Worm (Caenorhabditis elegans): ENCODE measurements around the gene T04F3.1.

Gene T04F3.1

ce11 chrV:11799252-11799822 is 59.5 kb downstream of the T04F3.1 start (continued):
- no peak for TF ChIP-seq fkh-8 (tag; optimal IDR thresholded peaks at IDR 0.05)
- TF ChIP-seq nhr-20 (tag; optimal IDR thresholded peaks at IDR 0.05) = peak; percentile 94
- no peak for TF ChIP-seq aly-2 (tag; optimal IDR thresholded peaks at IDR 0.05)
- TF ChIP-seq C04F5.9 (tag; optimal IDR thresholded peaks at IDR 0.05) = no peak
- TF ChIP-seq pax-3 (tag; optimal IDR thresholded peaks at IDR 0.05) = no peak
- TF ChIP-seq jun-1 (tag; optimal IDR thresholded peaks at IDR 0.05) = peak; percentile 24
- TF ChIP-seq ceh-82 (tag; optimal IDR thresholded peaks at IDR 0.05) = no peak
- TF ChIP-seq sox-4 (tag; optimal IDR thresholded peaks at IDR 0.05) = no peak
- no peak for TF ChIP-seq ztf-11 (tag; optimal IDR thresholded peaks at IDR 0.05)
- peak in 1 of 2 experiments; percentile 71 for TF ChIP-seq lin-35 (GFP tag; optimal IDR thresholded peaks at IDR 0.05)
- no peak for TF ChIP-seq skn-1 (tag; optimal IDR thresholded peaks at IDR 0.05)
- no peak for TF ChIP-seq ceh-88 (GFP tag; IDR thresholded peaks at IDR 0.05)
- no peak for TF ChIP-seq unc-86 (tag; optimal IDR thresholded peaks at IDR 0.05)
- no peak for TF ChIP-seq sptf-1 (tag; optimal IDR thresholded peaks at IDR 0.05)
- TF ChIP-seq grh-1 (GFP tag; IDR thresholded peaks at IDR 0.05) = peak; percentile 76
- TF ChIP-seq lin-13 (GFP tag; optimal IDR thresholded peaks at IDR 0.05) = peak; percentile 41
- TF ChIP-seq lin-39 (tag; optimal IDR thresholded peaks at IDR 0.05) = no peak
- peak; percentile 76 for TF ChIP-seq snu-23 (GFP tag; optimal IDR thresholded peaks at IDR 0.05)
- TF ChIP-seq ets-5 (GFP tag; IDR thresholded peaks at IDR 0.05) = no peak
- TF ChIP-seq nhr-12 (tag; optimal IDR thresholded peaks at IDR 0.05) = no peak
- TF ChIP-seq lin-14 (GFP tag; optimal IDR thresholded peaks at IDR 0.05) = peak; percentile 89
- TF ChIP-seq nhr-71 (tag; optimal IDR thresholded peaks at IDR 0.05) = peak; percentile 93
- TF ChIP-seq efl-3 (GFP tag; optimal IDR thresholded peaks at IDR 0.05) = no peak
- TF ChIP-seq unc-130 (tag; optimal IDR thresholded peaks at IDR 0.05) = peak; percentile 49
- peak; percentile 99 for TF ChIP-seq nhr-85 (tag)
- TF ChIP-seq vab-15 (tag; optimal IDR thresholded peaks at IDR 0.05) = peak; percentile 56
- TF ChIP-seq nhr-19 (GFP tag; conservative IDR thresholded peaks at IDR 0.05) = peak; percentile 82
- no peak for TF ChIP-seq dpl-1 (GFP tag; optimal IDR thresholded peaks at IDR 0.05)
- TF ChIP-seq irx-1 (tag; optimal IDR thresholded peaks at IDR 0.05) = peak; percentile 38
- no peak for TF ChIP-seq fos-1 (tag; optimal IDR thresholded peaks at IDR 0.05)
- TF ChIP-seq unc-98 (GFP tag; IDR thresholded peaks at IDR 0.05) = no peak
- no peak for TF ChIP-seq zip-4 (GFP tag; optimal IDR thresholded peaks at IDR 0.05)

DNA sequence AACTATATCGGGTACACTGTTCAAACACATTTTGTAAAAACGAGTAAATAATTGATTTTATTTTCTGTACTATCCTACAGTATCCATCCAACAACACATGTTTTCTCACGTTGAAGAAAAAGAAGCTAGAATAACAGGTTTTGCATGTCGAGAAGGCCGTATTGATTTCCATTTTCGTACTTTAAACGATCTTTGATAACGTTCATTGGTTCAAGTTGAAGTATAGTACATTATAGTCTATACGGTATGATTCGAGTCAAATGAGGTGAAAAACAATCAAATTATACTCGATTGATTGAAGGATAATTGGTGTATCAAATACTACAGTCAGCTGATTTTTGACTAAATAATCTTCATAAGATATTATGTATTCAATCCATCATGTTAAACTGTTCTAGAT is 60.6 kb downstream of the T04F3.1 start:
- TF ChIP-seq nhr-19 (GFP tag; conservative IDR thresholded peaks at IDR 0.05) (peak; percentile 26), mep-1 (tag; optimal IDR thresholded peaks at IDR 0.05) (no peak), grh-1 (GFP tag; IDR thresholded peaks at IDR 0.05) (peak; percentile 24; the same call in 1 of the 2 replicates), lin-35 (GFP tag; optimal IDR thresholded peaks at IDR 0.05) (no peak), lsy-2 (tag; optimal IDR thresholded peaks at IDR 0.05) (peak in 1 of 2 experiments; percentile 11), hlh-4 (tag; optimal IDR thresholded peaks at IDR 0.05) (no peak), nhr-237 (tag; optimal IDR thresholded peaks at IDR 0.05) (no peak), blmp-1 (tag; optimal IDR thresholded peaks at IDR 0.05) (no peak), fos-1 (tag; optimal IDR thresholded peaks at IDR 0.05) (no peak), pax-3 (tag; optimal IDR thresholded peaks at IDR 0.05) (no peak), lir-3 (tag; optimal IDR thresholded peaks at IDR 0.05; ENCODE audit: poor library complexity) (no peak), C34B4.2 (tag; optimal IDR thresholded peaks at IDR 0.05) (no peak), vab-15 (tag; optimal IDR thresholded peaks at IDR 0.05) (no peak), aha-1 (tag; optimal IDR thresholded peaks at IDR 0.05) (no peak), jun-1 (tag; optimal IDR thresholded peaks at IDR 0.05) (no peak), mef-2 (tag; optimal IDR thresholded peaks at IDR 0.05) (no peak), lin-15B (tag; optimal IDR thresholded peaks at IDR 0.05) (no peak), nhr-90 (tag; optimal IDR thresholded peaks at IDR 0.05; ENCODE audit: poor library complexity) (no peak), fkh-8 (tag; optimal IDR thresholded peaks at IDR 0.05) (no peak), hpl-2 (GFP tag; optimal IDR thresholded peaks at IDR 0.05) (no peak), ama-1 (optimal IDR thresholded peaks at IDR 0.05) (no peak), snu-23 (GFP tag; optimal IDR thresholded peaks at IDR 0.05) (no peak), lin-14 (GFP tag; optimal IDR thresholded peaks at IDR 0.05) (no peak), egl-27 (tag; optimal IDR thresholded peaks at IDR 0.05) (no peak), dpl-1 (GFP tag; optimal IDR thresholded peaks at IDR 0.05) (no peak), rnt-1 (tag; optimal IDR thresholded peaks at IDR 0.05) (no peak), nhr-11 (tag; optimal IDR thresholded peaks at IDR 0.05) (no peak), unc-62 (GFP tag; optimal IDR thresholded peaks at IDR 0.05) (no peak), ztf-11 (tag; optimal IDR thresholded peaks at IDR 0.05) (no peak), zip-4 (GFP tag; optimal IDR thresholded peaks at IDR 0.05) (no peak), egl-13 (tag; optimal IDR thresholded peaks at IDR 0.05) (no peak), C16A3.4 (tag; optimal IDR thresholded peaks at IDR 0.05) (no peak), unc-130 (tag; optimal IDR thresholded peaks at IDR 0.05) (no peak)
